Worm (Caenorhabditis elegans) whole organism, young adult: ENCODE results near the gene F13D12.8.
A peak's percentile ranks its signal among the peaks of the same experiment; 100 is the strongest.

Experiments
- B0336.3 ChIP-seq: fragments of 200-800 bp; sonication (Bioruptor generic); IDR thresholded peaks from 2 replicates; pipeline ENCODE4 v1.3.6; 2022; ENCODE audit warnings: missing genetic modification characterization, missing compliant biosample characterization
- C06A6.2 ChIP-seq: fragments of 200-800 bp; sonication (Bioruptor generic); conservative IDR thresholded peaks from 2 replicates; pipeline ENCODE4 v1.3.6; 2022; ENCODE audit warnings: missing genetic modification characterization, missing compliant biosample characterization
- F22D6.2 ChIP-seq: sonication (generic microtip); optimal IDR thresholded peaks from 2 replicates; lab custom pipeline; 2016; ENCODE audit warnings: mild to moderate bottlenecking, missing genetic modification characterization, missing compliant biosample characterization
- F39B2.1 ChIP-seq: fragments of 200-800 bp; sonication (Bioruptor generic); IDR thresholded peaks from 2 replicates; pipeline ENCODE4 v1.3.6; 2022; ENCODE audit warnings: missing genetic modification reagents, missing genetic modification characterization, missing compliant biosample characterization
- F49E8.2 ChIP-seq: sonication (generic microtip); optimal IDR thresholded peaks from 3 replicates; lab custom pipeline; 2017; ENCODE audit warnings: missing genetic modification characterization, mild to moderate bottlenecking, missing compliant biosample characterization, antibody characterized with exemption, moderate library complexity; ENCODE audit not compliant: insufficient read depth
- K12H6.12 ChIP-seq: fragments of 200-800 bp; sonication (Bioruptor generic); optimal IDR thresholded peaks from 2 replicates; lab custom pipeline; 2018; ENCODE audit warnings: mild to moderate bottlenecking, missing genetic modification characterization, missing compliant biosample characterization
- T07F8.4 ChIP-seq: sonication (generic microtip); optimal IDR thresholded peaks from 2 replicates; lab custom pipeline; 2016; ENCODE audit warnings: mild to moderate bottlenecking, missing genetic modification characterization, moderate library complexity, missing compliant biosample characterization
- Y53G8AR.9 ChIP-seq: fragments of 200-800 bp; sonication (Bioruptor generic); conservative IDR thresholded peaks from 2 replicates; pipeline ENCODE4 v1.3.6; 2022; ENCODE audit warnings: missing genetic modification reagents, missing genetic modification characterization, missing compliant biosample characterization
- Y56A3A.18 ChIP-seq: fragments of 200-800 bp; sonication (Bioruptor generic); IDR thresholded peaks from 2 replicates; pipeline ENCODE4 v1.3.6; 2022; ENCODE audit warnings: missing genetic modification reagents, missing genetic modification characterization, missing compliant biosample characterization
- ama-1 ChIP-seq, 3 experiments: fragments of 150-350 bp in 1 of 3; sonication (generic microtip) in 2 of 3; optimal IDR thresholded peaks; 2 replicates each; lab custom pipeline; 2014 to 2018; ENCODE audit warnings: missing biosample characterization in 2 of 3, missing genetic modification characterization in 2 of 3, missing genetic modification reagents in 2 of 3
- aptf-3 ChIP-seq: fragments of 200-800 bp; sonication (Bioruptor generic); IDR thresholded peaks from 2 replicates; pipeline ENCODE4 v1.3.6; 2022; ENCODE audit warnings: missing genetic modification characterization, missing compliant biosample characterization
- athp-1 ChIP-seq: sonication (generic microtip); optimal IDR thresholded peaks from 2 replicates; lab custom pipeline; 2017; ENCODE audit warnings: mild to moderate bottlenecking, missing genetic modification characterization, missing compliant biosample characterization
- attf-3 ChIP-seq: fragments of 200-800 bp; sonication (Bioruptor generic); conservative IDR thresholded peaks from 2 replicates; pipeline ENCODE4 v1.3.6; 2022; ENCODE audit warnings: missing genetic modification reagents, missing genetic modification characterization, missing compliant biosample characterization
- attf-5 ChIP-seq: fragments of 200-800 bp; sonication (Bioruptor generic); optimal IDR thresholded peaks from 2 replicates; lab custom pipeline; 2018; ENCODE audit warnings: mild to moderate bottlenecking, missing genetic modification characterization, missing compliant biosample characterization
- attf-6 ChIP-seq: fragments of 200-800 bp; sonication (Bioruptor generic); IDR thresholded peaks from 2 replicates; pipeline ENCODE4 v1.3.6; 2022; ENCODE audit warnings: missing genetic modification reagents, missing genetic modification characterization, missing compliant biosample characterization
- cebp-1 ChIP-seq, 2 experiments: fragments of 200-800 bp in 1 of 2; sonication (Bioruptor generic) in 1 of 2; sonication (generic microtip) in 1 of 2; IDR thresholded peaks in 1 of 2; optimal IDR thresholded peaks in 1 of 2; 2 replicates each; pipeline versions ENCODE4 v1.3.6 to Lab custom; 2017 to 2022; ENCODE audit warnings: missing compliant biosample characterization in 2 of 2, missing genetic modification characterization in 2 of 2, mild to moderate bottlenecking in 1 of 2, missing genetic modification reagents in 1 of 2, moderate library complexity in 1 of 2
- cebp-2 ChIP-seq: fragments of 200-800 bp; sonication (Bioruptor generic); IDR thresholded peaks from 2 replicates; pipeline ENCODE4 v1.3.6; 2022; ENCODE audit warnings: missing genetic modification characterization, missing compliant biosample characterization
- ceh-100 ChIP-seq: fragments of 200-800 bp; sonication (Bioruptor generic); IDR thresholded peaks from 2 replicates; pipeline ENCODE4 v1.3.6; 2022; ENCODE audit warnings: missing genetic modification reagents, missing genetic modification characterization, missing compliant biosample characterization
- ceh-40 ChIP-seq: fragments of 200-800 bp; sonication (Bioruptor generic); IDR thresholded peaks from 2 replicates; pipeline ENCODE4 v1.3.6; 2022; ENCODE audit warnings: missing genetic modification characterization, missing compliant biosample characterization
- ceh-79 ChIP-seq: sonication (generic microtip); optimal IDR thresholded peaks from 2 replicates; lab custom pipeline; 2017; ENCODE audit warnings: mild to moderate bottlenecking, missing genetic modification characterization, missing compliant biosample characterization
- dpl-1 ChIP-seq: fragments of 150-350 bp; optimal IDR thresholded peaks from 2 replicates; lab custom pipeline; 2014; ENCODE audit warnings: missing biosample characterization, missing genetic modification reagents, missing genetic modification characterization
- egl-44 ChIP-seq: fragments of 200-800 bp; sonication (Bioruptor generic); IDR thresholded peaks from 2 replicates; pipeline ENCODE4 v1.3.6; 2022; ENCODE audit warnings: missing genetic modification reagents, missing genetic modification characterization, missing compliant biosample characterization
- ekl-4 ChIP-seq: fragments of 200-800 bp; sonication (Bioruptor generic); IDR thresholded peaks from 2 replicates; pipeline ENCODE4 v1.3.6; 2022; ENCODE audit warnings: missing genetic modification reagents, missing genetic modification characterization, missing compliant biosample characterization
- hmg-1.2 ChIP-seq: fragments of 200-800 bp; sonication (Bioruptor generic); IDR thresholded peaks from 2 replicates; pipeline ENCODE4 v1.3.6; 2022; ENCODE audit warnings: missing genetic modification reagents, missing genetic modification characterization, missing compliant biosample characterization
- hsf-1 ChIP-seq: fragments of 200-800 bp; sonication (Bioruptor generic); IDR thresholded peaks from 2 replicates; pipeline ENCODE4 v1.3.6; 2022; ENCODE audit warnings: missing genetic modification reagents, missing genetic modification characterization, missing compliant biosample characterization
- let-526 ChIP-seq: fragments of 200-800 bp; sonication (Bioruptor generic); IDR thresholded peaks from 2 replicates; pipeline ENCODE4 v1.3.6; 2022; ENCODE audit warnings: missing genetic modification reagents, missing genetic modification characterization, missing compliant biosample characterization
- lin-26 ChIP-seq: fragments of 200-800 bp; sonication (Bioruptor generic); IDR thresholded peaks from 2 replicates; pipeline ENCODE4 v1.3.6; 2022; ENCODE audit warnings: missing genetic modification reagents, missing genetic modification characterization, missing compliant biosample characterization
- lin-35 ChIP-seq, 3 experiments: fragments of 150-350 bp in 2 of 3; sonication (generic microtip) in 1 of 3; optimal IDR thresholded peaks; 2 replicates each; lab custom pipeline; 2014 to 2018; ENCODE audit warnings: missing biosample characterization in 3 of 3, missing genetic modification characterization in 3 of 3, missing genetic modification reagents in 3 of 3
- lin-54 ChIP-seq: fragments of 200-800 bp; sonication (Bioruptor generic); optimal IDR thresholded peaks from 2 replicates; lab custom pipeline; 2018; ENCODE audit warnings: mild to moderate bottlenecking, missing genetic modification characterization, missing compliant biosample characterization
- lsl-1 ChIP-seq: fragments of 200-800 bp; sonication (Bioruptor generic); optimal IDR thresholded peaks from 2 replicates; lab custom pipeline; 2018; ENCODE audit warnings: mild to moderate bottlenecking, missing genetic modification characterization, moderate library complexity, missing compliant biosample characterization
- madf-10 ChIP-seq: sonication (generic microtip); optimal IDR thresholded peaks from 2 replicates; lab custom pipeline; 2016; ENCODE audit warnings: mild to moderate bottlenecking, missing genetic modification characterization, missing compliant biosample characterization
- madf-3 ChIP-seq: fragments of 200-800 bp; sonication (Bioruptor generic); IDR thresholded peaks from 2 replicates; pipeline ENCODE4 v1.3.6; 2022; ENCODE audit warnings: missing genetic modification reagents, missing genetic modification characterization, missing compliant biosample characterization
- madf-6 ChIP-seq: fragments of 200-800 bp; sonication (Bioruptor generic); IDR thresholded peaks from 2 replicates; pipeline ENCODE4 v1.3.6; 2022; ENCODE audit warnings: missing genetic modification reagents, missing genetic modification characterization, missing compliant biosample characterization
- mxl-1 ChIP-seq: sonication (generic microtip); optimal IDR thresholded peaks from 2 replicates; lab custom pipeline; 2016; ENCODE audit warnings: missing genetic modification characterization, missing compliant biosample characterization
- nhr-179 ChIP-seq: sonication (generic microtip); optimal IDR thresholded peaks from 2 replicates; lab custom pipeline; 2016; ENCODE audit warnings: mild to moderate bottlenecking, missing genetic modification characterization, missing compliant biosample characterization
- nhr-80 ChIP-seq: sonication (generic microtip); optimal IDR thresholded peaks from 2 replicates; lab custom pipeline; 2016; ENCODE audit warnings: missing genetic modification characterization, missing compliant biosample characterization
- sdz-38 ChIP-seq: sonication (generic microtip); optimal IDR thresholded peaks from 2 replicates; lab custom pipeline; 2016; ENCODE audit warnings: missing genotype, missing genetic modification characterization, missing compliant biosample characterization
- snpc-1.1 ChIP-seq: sonication (generic microtip); optimal IDR thresholded peaks from 2 replicates; lab custom pipeline; 2017; ENCODE audit warnings: missing genetic modification characterization, mild to moderate bottlenecking, missing compliant biosample characterization, antibody characterized with exemption, moderate library complexity, missing genotype, missing genetic modification reagents; ENCODE audit not compliant: insufficient read depth
- snpc-4 ChIP-seq, 5 experiments: fragments of 150-350 bp in 1 of 5; sonication (generic microtip) in 4 of 5; optimal IDR thresholded peaks; 2 replicates each; lab custom pipeline; 2014 to 2018; ENCODE audit warnings: missing genetic modification characterization in 5 of 5, missing biosample characterization in 3 of 5, antibody characterized with exemption in 2 of 5, mild to moderate bottlenecking in 2 of 5, missing compliant biosample characterization in 2 of 5, missing genotype in 2 of 5, moderate library complexity in 2 of 5, missing genetic modification reagents in 1 of 5
- somi-1 ChIP-seq: fragments of 200-800 bp; sonication (Bioruptor generic); optimal IDR thresholded peaks from 2 replicates; lab custom pipeline; 2018; ENCODE audit warnings: mild to moderate bottlenecking, missing genetic modification characterization, missing compliant biosample characterization
- tlf-1 ChIP-seq: fragments of 200-800 bp; sonication (Bioruptor generic); optimal IDR thresholded peaks from 2 replicates; lab custom pipeline; 2018; ENCODE audit warnings: mild to moderate bottlenecking, missing genetic modification characterization, missing compliant biosample characterization
- xnd-1 ChIP-seq: sonication (generic microtip); optimal IDR thresholded peaks from 2 replicates; lab custom pipeline; 2016; ENCODE audit warnings: missing genotype, missing genetic modification reagents, missing genetic modification characterization, missing compliant biosample characterization
- zfh-2 ChIP-seq: fragments of 200-800 bp; sonication (Bioruptor generic); conservative IDR thresholded peaks from 2 replicates; pipeline ENCODE4 v1.3.6; 2022; ENCODE audit warnings: missing genetic modification reagents, missing genetic modification characterization, missing compliant biosample characterization
- zim-3 ChIP-seq: sonication (generic microtip); optimal IDR thresholded peaks from 2 replicates; lab custom pipeline; 2017; ENCODE audit warnings: mild to moderate bottlenecking, missing genetic modification characterization, moderate library complexity, missing compliant biosample characterization
- ztf-25 ChIP-seq: fragments of 200-800 bp; sonication (Bioruptor generic); IDR thresholded peaks from 2 replicates; pipeline ENCODE4 v1.3.6; 2022; ENCODE audit warnings: missing genetic modification reagents, missing genetic modification characterization, missing compliant biosample characterization
- ztf-26 ChIP-seq: sonication (generic microtip); optimal IDR thresholded peaks from 2 replicates; lab custom pipeline; 2017; ENCODE audit warnings: missing genetic modification characterization, missing compliant biosample characterization

F13D12.8 gene

DNA sequence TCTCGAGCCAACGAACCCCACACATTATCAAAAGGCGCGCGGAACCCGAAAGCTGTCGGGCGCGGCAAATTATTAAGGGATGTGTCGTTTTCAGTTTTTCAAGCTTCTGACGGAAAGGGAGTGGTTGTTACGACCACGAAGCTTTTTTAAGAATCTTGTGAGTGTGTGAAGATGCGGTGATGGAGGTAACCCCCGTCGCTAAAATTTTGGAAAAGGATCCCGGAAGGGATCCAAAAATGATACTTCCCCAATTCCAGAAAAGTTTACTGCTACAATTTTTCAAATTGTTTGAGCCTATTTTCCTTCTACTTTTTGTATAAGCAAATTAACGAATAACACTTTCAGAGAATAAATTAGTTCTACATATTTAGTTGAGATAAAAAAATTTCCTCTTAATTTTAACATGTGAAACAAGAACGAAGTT is 24.3 kb upstream of the F13D12.8 start:
- peak; percentile 78 for TF ChIP-seq snpc-4 (GFP tag; optimal IDR thresholded peaks at IDR 0.05; lab: Kevin White, UChicago)
- peak; percentile 72 to 92 (median 90) for TF ChIP-seq snpc-4 (tag; optimal IDR thresholded peaks at IDR 0.05; lab: Kevin White, UChicago)
- peak; percentile 61 for TF ChIP-seq zim-3
- peak; percentile 33; the same call in 1 of the 2 replicates for TF ChIP-seq egl-44
- peak; percentile 44 for TF ChIP-seq lsl-1 (GFP tag; lab: Kevin White, UChicago)
- peak; percentile 5 for TF ChIP-seq somi-1 (GFP tag; lab: Kevin White, UChicago)
- TF ChIP-seq attf-3 (GFP tag; lab: Robert Waterston, UW), result no peak
- peak; percentile 33; the same call in 1 of the 2 replicates for TF ChIP-seq Y56A3A.18 (GFP tag; lab: Robert Waterston, UW)
- TF ChIP-seq hsf-1 (GFP tag; lab: Robert Waterston, UW), result 0 out of 2 replicates have a peak, but pooled peaks have one; percentile 14
- TF ChIP-seq ama-1 (optimal IDR thresholded peaks at IDR 0.05; lab: Kevin White, UChicago), result peak; percentile 97
- no peak for TF ChIP-seq ama-1 (GFP tag; optimal IDR thresholded peaks at IDR 0.05; lab: Kevin White, UChicago)
- peak; percentile 79 for TF ChIP-seq lin-26 (GFP tag; lab: Robert Waterston, UW)
- TF ChIP-seq cebp-2 (GFP tag; lab: Robert Waterston, UW), result no peak
- TF ChIP-seq F39B2.1 (GFP tag; lab: Robert Waterston, UW), result no peak
- TF ChIP-seq madf-10 (tag; lab: Kevin White, UChicago), result peak; percentile 23
- no peak for TF ChIP-seq ceh-79 (tag; lab: Kevin White, UChicago)
- peak; percentile 45; the same call in 1 of the 2 replicates for TF ChIP-seq zfh-2 (GFP tag; lab: Robert Waterston, UW)
- 0 out of 2 replicates have a peak, but pooled peaks have one; percentile 74 for TF ChIP-seq Y53G8AR.9 (GFP tag; lab: Robert Waterston, UW)
- no peak for TF ChIP-seq F49E8.2 (tag; lab: Kevin White, UChicago)
- peak; percentile 75 for TF ChIP-seq ztf-26 (tag; lab: Kevin White, UChicago)
- TF ChIP-seq dpl-1 (GFP tag; lab: Kevin White, UChicago), result no peak
- 0 out of 2 replicates have a peak, but pooled peaks have one; percentile 18 for TF ChIP-seq madf-6 (GFP tag; lab: Robert Waterston, UW)
- peak; percentile 47 for TF ChIP-seq mxl-1 (tag; lab: Kevin White, UChicago)
- TF ChIP-seq ekl-4 (GFP tag; lab: Robert Waterston, UW), result 0 out of 2 replicates have a peak, but pooled peaks have one; percentile 38
- TF ChIP-seq let-526 (GFP tag; lab: Robert Waterston, UW), result no peak
- TF ChIP-seq lin-35 (GFP tag; optimal IDR thresholded peaks at IDR 0.05; lab: Kevin White, UChicago), result peak in 1 of 3 experiments; percentile 7
- TF ChIP-seq attf-6 (GFP tag; lab: Robert Waterston, UW), result peak; percentile 45; the same call in 1 of the 2 replicates
- peak; percentile 18 for TF ChIP-seq xnd-1 (tag; lab: Kevin White, UChicago)
- 0 out of 2 replicates have a peak, but pooled peaks have one; percentile 55 for TF ChIP-seq ceh-100
- TF ChIP-seq attf-5 (GFP tag; lab: Kevin White, UChicago), result peak; percentile 65
- TF ChIP-seq nhr-179 (tag; lab: Kevin White, UChicago), result no peak
- peak; percentile 50 for TF ChIP-seq K12H6.12 (tag; lab: Kevin White, UChicago)
- no peak for TF ChIP-seq ztf-25
- peak; percentile 61 for TF ChIP-seq tlf-1 (GFP tag; lab: Kevin White, UChicago)
- no peak for TF ChIP-seq aptf-3 (GFP tag; lab: Robert Waterston, UW)
- TF ChIP-seq T07F8.4 (tag; lab: Kevin White, UChicago), result peak; percentile 3
- TF ChIP-seq madf-3, result no peak
- peak; percentile 60 for TF ChIP-seq B0336.3 (GFP tag; lab: Robert Waterston, UW)
- TF ChIP-seq cebp-1 (GFP tag; IDR thresholded peaks at IDR 0.05; lab: Robert Waterston, UW), result 0 out of 2 replicates have a peak, but pooled peaks have one; percentile 9
- TF ChIP-seq cebp-1 (tag; optimal IDR thresholded peaks at IDR 0.05; lab: Kevin White, UChicago), result peak; percentile 42
- TF ChIP-seq C06A6.2 (GFP tag; lab: Robert Waterston, UW), result peak; percentile 55; the same call in 1 of the 2 replicates
- TF ChIP-seq lin-54 (GFP tag; lab: Kevin White, UChicago), result peak; percentile 62
- TF ChIP-seq hmg-1.2, result 0 out of 2 replicates have a peak, but pooled peaks have one; percentile 23
- no peak for TF ChIP-seq sdz-38 (tag; lab: Kevin White, UChicago)
- TF ChIP-seq nhr-80, result peak; percentile 46
- peak; percentile 73; the same call in 1 of the 2 replicates for TF ChIP-seq ceh-40 (GFP tag; lab: Robert Waterston, UW)
- peak; percentile 33 for TF ChIP-seq athp-1 (tag; lab: Kevin White, UChicago)
- peak; percentile 86 for TF ChIP-seq snpc-1.1
- TF ChIP-seq F22D6.2 (tag; lab: Kevin White, UChicago), result no peak
